Worm (Caenorhabditis elegans) whole organism, midembryonic: ENCODE measurements around the gene nhr-247.

Experiments used
- T22C8.4 ChIP-seq: fragments of 200-800 bp; sonication (Bioruptor generic); IDR thresholded peaks from 2 replicates; pipeline ENCODE4 v1.3.6; 2022; ENCODE audit warnings: missing genetic modification characterization, missing compliant biosample characterization
- cog-1 ChIP-seq: sonication (generic microtip); optimal IDR thresholded peaks from 2 replicates; lab custom pipeline; 2016; ENCODE audit warnings: missing genetic modification characterization, missing compliant biosample characterization
- klf-2 ChIP-seq: fragments of 200-800 bp; sonication (Bioruptor generic); conservative IDR thresholded peaks from 2 replicates; pipeline ENCODE4 v1.3.6; 2022; ENCODE audit warnings: missing genetic modification reagents, missing genetic modification characterization, missing compliant biosample characterization
- tab-1 ChIP-seq: fragments of 200-800 bp; sonication (Bioruptor generic); IDR thresholded peaks from 2 replicates; pipeline ENCODE4 v1.3.6; 2022; ENCODE audit warnings: missing genetic modification characterization, missing compliant biosample characterization

ce11 chrV:15313529-15313928, 9.3 kb upstream of the nhr-247 start:
- TF ChIP-seq klf-2 (GFP tag; lab: Robert Waterston, UW) (no peak), cog-1 (no peak), tab-1 (no peak), T22C8.4 (GFP tag; lab: Robert Waterston, UW) (no peak)
